Worm (Caenorhabditis elegans): ENCODE data around the gene F45D3.4.

F45D3.4 gene

ce11 chrV:12550036-12550626, 2.9 kb downstream of the F45D3.4 start, which contains the start of gene F45D3.3:
Gene F45D3.3, minus strand, starts transcription at chrV:12550385.
- TF ChIP-seq tbx-37 (GFP tag; conservative IDR thresholded peaks at IDR 0.05) (no peak), sea-1 (GFP tag; conservative IDR thresholded peaks at IDR 0.05) (no peak), ceh-13 (GFP tag; optimal IDR thresholded peaks at IDR 0.05) (no peak), tra-4 (tag; optimal IDR thresholded peaks at IDR 0.05) (no peak), pes-1 (GFP tag; IDR thresholded peaks at IDR 0.05) (no peak), B0310.2 (tag; optimal IDR thresholded peaks at IDR 0.05) (no peak), tbx-11 (GFP tag; IDR thresholded peaks at IDR 0.05) (no peak), scrt-1 (GFP tag; IDR thresholded peaks at IDR 0.05) (no peak), ceh-36 (tag; optimal IDR thresholded peaks at IDR 0.05) (no peak), hmg-4 (GFP tag; optimal IDR thresholded peaks at IDR 0.05) (no peak), ama-1 (optimal IDR thresholded peaks at IDR 0.05) (no peak), ets-7 (tag; optimal IDR thresholded peaks at IDR 0.05) (no peak), aly-1 (tag; optimal IDR thresholded peaks at IDR 0.05) (no peak), hnd-1 (tag; optimal IDR thresholded peaks at IDR 0.05) (no peak), hmbx-1 (tag; optimal IDR thresholded peaks at IDR 0.05) (no peak), flt-1 (GFP tag; IDR thresholded peaks at IDR 0.05) (no peak), F13C5.2 (tag; optimal IDR thresholded peaks at IDR 0.05) (no peak)

- TF ChIP-seq hnd-1 (tag; optimal IDR thresholded peaks at IDR 0.05) (no peak), hmg-4 (GFP tag; optimal IDR thresholded peaks at IDR 0.05) (no peak), pes-1 (GFP tag; IDR thresholded peaks at IDR 0.05) (no peak), hmbx-1 (tag; optimal IDR thresholded peaks at IDR 0.05) (no peak), scrt-1 (GFP tag; IDR thresholded peaks at IDR 0.05) (no peak), tra-4 (tag; optimal IDR thresholded peaks at IDR 0.05) (no peak)
Observed at ce11 chrV:12549604-12550003, 3.4 kb downstream of the F45D3.4 start.

- TF ChIP-seq ceh-36 (tag; optimal IDR thresholded peaks at IDR 0.05): no peak
- no peak for TF ChIP-seq hmg-4 (GFP tag; optimal IDR thresholded peaks at IDR 0.05)
- TF ChIP-seq sea-1 (GFP tag; conservative IDR thresholded peaks at IDR 0.05): no peak
- no peak for TF ChIP-seq hnd-1 (tag; optimal IDR thresholded peaks at IDR 0.05)
- no peak for TF ChIP-seq scrt-1 (GFP tag; IDR thresholded peaks at IDR 0.05)
- TF ChIP-seq ets-7 (tag; optimal IDR thresholded peaks at IDR 0.05): no peak
- TF ChIP-seq B0310.2 (tag; optimal IDR thresholded peaks at IDR 0.05): no peak
- no peak for TF ChIP-seq aly-1 (tag; optimal IDR thresholded peaks at IDR 0.05)
- no peak for TF ChIP-seq flt-1 (GFP tag; IDR thresholded peaks at IDR 0.05)
- no peak for TF ChIP-seq hmbx-1 (tag; optimal IDR thresholded peaks at IDR 0.05)
- TF ChIP-seq tbx-11 (GFP tag; IDR thresholded peaks at IDR 0.05): no peak
- no peak for TF ChIP-seq ceh-13 (GFP tag; optimal IDR thresholded peaks at IDR 0.05)
Observed at ce11 chrV:12548830-12549229, 4.2 kb downstream of the F45D3.4 start.

- TF ChIP-seq ets-7 (tag; optimal IDR thresholded peaks at IDR 0.05) (no peak), pes-1 (GFP tag; IDR thresholded peaks at IDR 0.05) (no peak)
Observed at ce11 chrV:12542683-12543319, 10.2 kb downstream of the F45D3.4 start.

- TF ChIP-seq F13C5.2 (tag; optimal IDR thresholded peaks at IDR 0.05): no peak
- no peak for TF ChIP-seq aly-1 (tag; optimal IDR thresholded peaks at IDR 0.05)
- TF ChIP-seq B0310.2 (tag; optimal IDR thresholded peaks at IDR 0.05): no peak
- TF ChIP-seq tbx-11 (GFP tag; IDR thresholded peaks at IDR 0.05): no peak
- TF ChIP-seq tbx-37 (GFP tag; conservative IDR thresholded peaks at IDR 0.05): no peak
- no peak for TF ChIP-seq tra-4 (tag; optimal IDR thresholded peaks at IDR 0.05)
- TF ChIP-seq hmg-4 (GFP tag; optimal IDR thresholded peaks at IDR 0.05): no peak
- no peak for TF ChIP-seq flt-1 (GFP tag; IDR thresholded peaks at IDR 0.05)
- TF ChIP-seq ceh-36 (tag; optimal IDR thresholded peaks at IDR 0.05): no peak
Observed at ce11 chrV:12541207-12541606, 11.8 kb downstream of the F45D3.4 start.

- TF ChIP-seq ets-7 (tag; optimal IDR thresholded peaks at IDR 0.05) (no peak), scrt-1 (GFP tag; IDR thresholded peaks at IDR 0.05) (no peak), hmbx-1 (tag; optimal IDR thresholded peaks at IDR 0.05) (no peak), sea-1 (GFP tag; conservative IDR thresholded peaks at IDR 0.05) (no peak), aly-1 (tag; optimal IDR thresholded peaks at IDR 0.05) (no peak), pes-1 (GFP tag; IDR thresholded peaks at IDR 0.05) (no peak), flt-1 (GFP tag; IDR thresholded peaks at IDR 0.05) (no peak), ama-1 (optimal IDR thresholded peaks at IDR 0.05) (no peak), ceh-36 (tag; optimal IDR thresholded peaks at IDR 0.05) (no peak), tra-4 (tag; optimal IDR thresholded peaks at IDR 0.05) (no peak), F13C5.2 (tag; optimal IDR thresholded peaks at IDR 0.05) (no peak), ceh-13 (GFP tag; optimal IDR thresholded peaks at IDR 0.05) (no peak), B0310.2 (tag; optimal IDR thresholded peaks at IDR 0.05) (no peak), tbx-11 (GFP tag; IDR thresholded peaks at IDR 0.05) (no peak), tbx-37 (GFP tag; conservative IDR thresholded peaks at IDR 0.05) (no peak), hnd-1 (tag; optimal IDR thresholded peaks at IDR 0.05) (no peak), hmg-4 (GFP tag; optimal IDR thresholded peaks at IDR 0.05) (no peak)
Observed at ce11 chrV:12540739-12541138, 12.3 kb downstream of the F45D3.4 start, which contains the start of gene F45D3.2. Gene F45D3.2, plus strand, starts transcription at chrV:12541039.

ce11 chrV:12540018-12540417, 13.0 kb downstream of the F45D3.4 start:
- TF ChIP-seq ets-7 (tag; optimal IDR thresholded peaks at IDR 0.05) (no peak), hnd-1 (tag; optimal IDR thresholded peaks at IDR 0.05) (no peak), sea-1 (GFP tag; conservative IDR thresholded peaks at IDR 0.05) (no peak), aly-1 (tag; optimal IDR thresholded peaks at IDR 0.05) (no peak), F13C5.2 (tag; optimal IDR thresholded peaks at IDR 0.05) (no peak), hmg-4 (GFP tag; optimal IDR thresholded peaks at IDR 0.05) (no peak), flt-1 (GFP tag; IDR thresholded peaks at IDR 0.05) (no peak), tbx-37 (GFP tag; conservative IDR thresholded peaks at IDR 0.05) (no peak), pes-1 (GFP tag; IDR thresholded peaks at IDR 0.05) (no peak)

All from whole organism, early embryonic.